Worm (Caenorhabditis elegans) whole organism, mixed stage, embryonic: ENCODE data around the gene srh-206.

ENCODE experiments used
- blmp-1 ChIP-seq: fragments of 150-350 bp; optimal IDR thresholded peaks from 2 replicates; lab custom pipeline; 2014; ENCODE audit warnings: missing biosample characterization, missing genetic modification characterization
- cnd-1 ChIP-seq: fragments of 200-800 bp; sonication (Bioruptor generic); optimal IDR thresholded peaks from 2 replicates; lab custom pipeline; 2018; ENCODE audit warnings: mild to moderate bottlenecking, missing genetic modification characterization, missing compliant biosample characterization
- elt-3 ChIP-seq: fragments of 150-350 bp; optimal IDR thresholded peaks from 2 replicates; lab custom pipeline; 2014; ENCODE audit warnings: missing biosample characterization, missing genetic modification characterization
- flh-1 ChIP-seq: fragments of 200-800 bp; sonication (Bioruptor generic); optimal IDR thresholded peaks from 2 replicates; lab custom pipeline; 2018; ENCODE audit warnings: mild to moderate bottlenecking, missing genetic modification characterization, moderate library complexity, missing compliant biosample characterization
- nhr-12 ChIP-seq: fragments of 150-350 bp; optimal IDR thresholded peaks from 2 replicates; lab custom pipeline; 2014; ENCODE audit warnings: missing biosample characterization, missing genetic modification characterization
- nhr-2 ChIP-seq: fragments of 150-350 bp; optimal IDR thresholded peaks from 2 replicates; lab custom pipeline; 2014; ENCODE audit warnings: missing biosample characterization, missing genetic modification characterization
- nhr-28 ChIP-seq: fragments of 150-350 bp; optimal IDR thresholded peaks from 2 replicates; lab custom pipeline; 2014; ENCODE audit warnings: missing biosample characterization, missing genetic modification characterization
- pha-4 ChIP-seq: fragments of 150-350 bp; optimal IDR thresholded peaks from 2 replicates; lab custom pipeline; 2018; ENCODE audit warnings: missing biosample characterization, missing genetic modification reagents, missing genetic modification characterization
- sem-2 ChIP-seq: fragments of 200-800 bp; sonication (Bioruptor generic); optimal IDR thresholded peaks from 2 replicates; lab custom pipeline; 2018; ENCODE audit warnings: mild to moderate bottlenecking, missing genetic modification characterization, missing compliant biosample characterization
- snpc-4 ChIP-seq: fragments of 150-350 bp; optimal IDR thresholded peaks from 2 replicates; lab custom pipeline; 2014; ENCODE audit warnings: missing biosample characterization, missing genetic modification characterization
- tbx-8 ChIP-seq: fragments of 200-800 bp; sonication (Bioruptor generic); optimal IDR thresholded peaks from 2 replicates; lab custom pipeline; 2018; ENCODE audit warnings: mild to moderate bottlenecking, missing genetic modification characterization, moderate library complexity, missing compliant biosample characterization
- unc-62 ChIP-seq: fragments of 150-350 bp; optimal IDR thresholded peaks from 2 replicates; lab custom pipeline; 2014; ENCODE audit warnings: missing biosample characterization, missing genetic modification reagents, missing genetic modification characterization
- zip-8 ChIP-seq: fragments of 150-350 bp; optimal IDR thresholded peaks from 2 replicates; lab custom pipeline; 2014; ENCODE audit warnings: missing biosample characterization, missing genetic modification characterization
- ztf-11 ChIP-seq: fragments of 150-350 bp; optimal IDR thresholded peaks from 2 replicates; lab custom pipeline; 2014; ENCODE audit warnings: missing biosample characterization, missing genetic modification characterization

DNA sequence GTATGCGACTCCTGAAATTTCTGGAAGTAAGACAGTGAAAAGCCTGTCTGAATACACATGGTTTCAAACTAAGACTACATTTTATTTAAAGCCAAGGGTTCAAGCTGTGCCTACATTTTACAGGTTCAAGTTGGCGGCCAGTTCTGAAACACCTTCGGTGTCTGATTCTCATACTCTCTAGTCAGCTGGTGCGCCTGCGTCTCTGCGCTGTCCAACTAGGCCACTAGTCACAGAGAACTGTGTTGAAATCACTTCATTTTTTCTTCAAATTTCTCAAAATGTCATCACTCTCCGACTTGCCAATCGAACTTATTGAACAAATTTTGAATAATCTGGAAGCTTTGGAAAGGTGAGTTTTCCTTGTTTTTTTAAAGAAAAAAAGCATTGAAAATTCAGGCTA lies 12.0 kb upstream of the srh-206 start, which contains the start of gene fbxa-90:
- TF ChIP-seq zip-8 (no peak), ztf-11 (no peak), unc-62 (GFP tag; lab: Kevin White, UChicago) (no peak), nhr-28 (no peak), nhr-12 (no peak), snpc-4 (tag; lab: Kevin White, UChicago) (no peak), sem-2 (GFP tag; lab: Kevin White, UChicago) (no peak), elt-3 (tag; lab: Kevin White, UChicago) (no peak), flh-1 (GFP tag; lab: Kevin White, UChicago) (no peak), nhr-2 (tag; lab: Kevin White, UChicago) (no peak), tbx-8 (no peak), blmp-1 (no peak), pha-4 (tag; lab: Kevin White, UChicago) (no peak), cnd-1 (no peak)
